Fruit fly (Drosophila melanogaster) whole organism, adult: ENCODE results near the gene Ifrd1.

Source experiments
- CG33017 ChIP-seq: fragments of 200-800 bp; sonication (Bioruptor generic); optimal IDR thresholded peaks from 2 replicates; lab custom pipeline; 2018; ENCODE audit warnings: missing biosample characterization, mild to moderate bottlenecking, missing genetic modification characterization, moderate library complexity
- bab1 ChIP-seq: fragments of 200-800 bp; sonication (Bioruptor generic); optimal IDR thresholded peaks from 3 replicates; lab custom pipeline; 2019; ENCODE audit warnings: missing biosample characterization, mild to moderate bottlenecking, missing genetic modification characterization, moderate library complexity
- cnc ChIP-seq, 2 experiments: fragments of >200 bp; optimal IDR thresholded peaks; 2 replicates each; lab custom pipeline; 2017

DNA sequence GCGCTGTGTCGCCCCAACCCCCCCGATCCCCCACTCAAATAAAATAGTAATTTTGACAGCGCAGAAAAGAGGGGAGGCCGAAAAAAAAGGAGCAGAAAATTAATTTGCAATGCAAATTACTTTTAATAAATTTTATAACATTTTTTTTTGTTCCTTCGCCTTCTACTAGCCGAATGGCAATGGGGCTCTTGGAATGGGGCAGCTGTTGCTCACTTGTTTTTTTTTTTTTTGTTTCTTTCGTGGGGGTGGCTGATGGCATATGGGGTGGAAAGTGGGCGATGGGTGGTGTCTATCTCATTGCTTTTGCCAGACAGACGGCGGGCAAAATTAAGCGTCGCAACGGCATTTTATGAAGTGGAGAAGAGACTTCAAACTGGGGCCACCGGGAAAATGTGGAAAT, 46.4 kb upstream of the Ifrd1 start:
- TF ChIP-seq CG33017 (tag; lab: Kevin White, UChicago) (no peak), cnc (optimal IDR thresholded peaks at IDR 0.05; lab: Kevin White, UChicago) (no peak), bab1 (GFP tag; lab: Kevin White, UChicago) (no peak)
